Fruit fly (Drosophila melanogaster) whole organism, wandering third instar larva: ENCODE data around the gene CG4955.

Source experiments
- Abd-B ChIP-seq: fragments of >200 bp; optimal IDR thresholded peaks from 2 replicates; lab custom pipeline; 2017; ENCODE audit warnings: missing biosample characterization, missing genetic modification characterization
- CG32264 ChIP-seq: fragments of 200-800 bp; sonication (Bioruptor generic); optimal IDR thresholded peaks from 2 replicates; lab custom pipeline; 2016; ENCODE audit warnings: missing biosample characterization, missing genetic modification characterization
- CG9705 ChIP-seq: fragments of 200-800 bp; sonication (Bioruptor generic); optimal IDR thresholded peaks from 2 replicates; lab custom pipeline; 2018; ENCODE audit warnings: missing biosample characterization, mild to moderate bottlenecking, missing genetic modification characterization
- CrebA ChIP-seq: fragments of 200-800 bp; sonication (Bioruptor generic); optimal IDR thresholded peaks from 2 replicates; lab custom pipeline; 2016; ENCODE audit warnings: missing biosample characterization, mild to moderate bottlenecking, missing genetic modification characterization, borderline replicate concordance
- Dfd ChIP-seq: fragments of >200 bp; optimal IDR thresholded peaks from 2 replicates; lab custom pipeline; 2017; ENCODE audit warnings: missing biosample characterization, missing genetic modification characterization
- Dif ChIP-seq: fragments of 200-275, 200-300 bp; sonication (Bioruptor generic); optimal IDR thresholded peaks from 2 replicates; lab custom pipeline; 2018; ENCODE audit warnings: missing biosample characterization, missing genetic modification characterization; ENCODE audit not compliant: partially characterized antibody
- GATAd ChIP-seq: sonication (Bioruptor generic); optimal IDR thresholded peaks from 2 replicates; lab custom pipeline; 2016; ENCODE audit warnings: missing biosample characterization, missing genetic modification characterization
- HLH106 ChIP-seq: fragments of 200-800 bp; optimal IDR thresholded peaks from 3 replicates; lab custom pipeline; 2019; ENCODE audit warnings: missing biosample characterization, mild to moderate bottlenecking, missing genetic modification characterization, moderate library complexity
- Hr83 ChIP-seq: fragments of 200-300 bp; sonication (Bioruptor generic); optimal IDR thresholded peaks from 2 replicates; lab custom pipeline; 2016; ENCODE audit warnings: missing biosample characterization, mild to moderate bottlenecking, missing genetic modification characterization, moderate library complexity; ENCODE audit not compliant: poor library complexity, severe bottlenecking
- Jra ChIP-seq: sonication (Bioruptor generic); optimal IDR thresholded peaks from 2 replicates; lab custom pipeline; 2016; ENCODE audit warnings: missing biosample characterization, missing genetic modification characterization
- Mio ChIP-seq: sonication (Bioruptor generic); optimal IDR thresholded peaks from 2 replicates; lab custom pipeline; 2016; ENCODE audit warnings: missing biosample characterization, missing genetic modification characterization
- N ChIP-seq: fragments of >200 bp; optimal IDR thresholded peaks from 2 replicates; lab custom pipeline; 2018; ENCODE audit warnings: missing biosample characterization, missing external identifiers, missing genetic modification characterization
- OdsH ChIP-seq: fragments of 200-800 bp; sonication (Bioruptor generic); optimal IDR thresholded peaks from 2 replicates; lab custom pipeline; 2016; ENCODE audit warnings: missing biosample characterization, mild to moderate bottlenecking, missing genetic modification characterization
- Rel ChIP-seq, 2 experiments: fragments of 200-800 bp; sonication (Bioruptor generic) in 1 of 2; optimal IDR thresholded peaks; 2 replicates in 1 of 2; 3 replicates in 1 of 2; lab custom pipeline; 2016 to 2019; ENCODE audit warnings: mild to moderate bottlenecking in 2 of 2, missing biosample characterization in 2 of 2, missing genetic modification characterization in 2 of 2, moderate library complexity in 1 of 2
- Sp1 ChIP-seq: fragments of 200-800 bp; sonication (Bioruptor generic); optimal IDR thresholded peaks from 3 replicates; lab custom pipeline; 2019; ENCODE audit warnings: missing biosample characterization, mild to moderate bottlenecking, missing genetic modification characterization, moderate library complexity
- Vsx2 ChIP-seq: fragments of 200-300, 225-300 bp; sonication (Bioruptor generic); optimal IDR thresholded peaks from 2 replicates; lab custom pipeline; 2018; ENCODE audit warnings: missing biosample characterization, missing genetic modification characterization; ENCODE audit not compliant: partially characterized antibody
- br ChIP-seq: fragments of 200-800 bp; sonication (Bioruptor generic); optimal IDR thresholded peaks from 2 replicates; lab custom pipeline; 2016; ENCODE audit warnings: missing biosample characterization, missing genetic modification characterization
- brk ChIP-seq: fragments of 200-800 bp; sonication (Bioruptor generic); optimal IDR thresholded peaks from 2 replicates; lab custom pipeline; 2016; ENCODE audit warnings: missing biosample characterization, mild to moderate bottlenecking, missing genetic modification characterization
- dl ChIP-seq, 2 experiments: fragments of 175-275, 200-275 bp in 1 of 2; fragments of 200-275 bp in 1 of 2; sonication (Bioruptor generic); optimal IDR thresholded peaks; lab custom pipeline; 2018; ENCODE audit warnings: mild to moderate bottlenecking in 2 of 2, missing biosample characterization in 2 of 2, missing genetic modification characterization in 2 of 2, moderate library complexity in 2 of 2; ENCODE audit not compliant: partially characterized antibody in 2 of 2, insufficient read depth in 1 of 2
- dmrt93B ChIP-seq: fragments of 200-800 bp; sonication (Bioruptor generic); optimal IDR thresholded peaks from 2 replicates; lab custom pipeline; 2018; ENCODE audit warnings: missing biosample characterization, mild to moderate bottlenecking, missing genetic modification characterization
- dsf ChIP-seq: sonication (Bioruptor generic); optimal IDR thresholded peaks from 2 replicates; lab custom pipeline; 2016; ENCODE audit warnings: missing biosample characterization, missing genetic modification characterization, borderline replicate concordance
- ey ChIP-seq: fragments of 200-800 bp; sonication (Bioruptor generic); optimal IDR thresholded peaks from 2 replicates; lab custom pipeline; 2016; ENCODE audit warnings: missing biosample characterization, missing genetic modification characterization
- fru ChIP-seq: fragments of 200-800 bp; sonication (Bioruptor generic); optimal IDR thresholded peaks from 3 replicates; lab custom pipeline; 2016; ENCODE audit warnings: missing biosample characterization, mild to moderate bottlenecking, missing genetic modification characterization
- h ChIP-seq: fragments of 200-800 bp; sonication (Bioruptor generic); optimal IDR thresholded peaks from 3 replicates; lab custom pipeline; 2016; ENCODE audit warnings: missing biosample characterization, mild to moderate bottlenecking, missing genetic modification characterization
- jim ChIP-seq: fragments of 175-275, 200-325 bp; sonication (Bioruptor generic); optimal IDR thresholded peaks from 2 replicates; lab custom pipeline; 2016; ENCODE audit warnings: missing biosample characterization, mild to moderate bottlenecking, missing genetic modification characterization
- lola ChIP-seq: fragments of >200 bp; optimal IDR thresholded peaks from 2 replicates; lab custom pipeline; 2017; ENCODE audit warnings: missing biosample characterization, missing genetic modification characterization
- psq ChIP-seq: fragments of 200-800 bp; sonication (Bioruptor generic); optimal IDR thresholded peaks from 3 replicates; lab custom pipeline; 2017; ENCODE audit warnings: missing biosample characterization, mild to moderate bottlenecking, missing genetic modification characterization, moderate library complexity
- rgr ChIP-seq: fragments of 200-800 bp; sonication (Bioruptor generic); optimal IDR thresholded peaks from 3 replicates; lab custom pipeline; 2016; ENCODE audit warnings: missing biosample characterization, mild to moderate bottlenecking, missing genetic modification characterization
- sage ChIP-seq: fragments of 200-800 bp; sonication (Bioruptor generic); optimal IDR thresholded peaks from 2 replicates; lab custom pipeline; 2016; ENCODE audit warnings: missing biosample characterization, mild to moderate bottlenecking, missing genetic modification characterization
- sv ChIP-seq: fragments of 200-800 bp; sonication (Bioruptor generic); optimal IDR thresholded peaks from 3 replicates; lab custom pipeline; 2016; ENCODE audit warnings: missing biosample characterization, missing genetic modification characterization
- tai ChIP-seq: sonication (Bioruptor generic); optimal IDR thresholded peaks from 2 replicates; lab custom pipeline; 2016; ENCODE audit warnings: missing biosample characterization, missing genetic modification characterization
- usp ChIP-seq: fragments of >200 bp; optimal IDR thresholded peaks from 2 replicates; lab custom pipeline; 2017; ENCODE audit warnings: missing biosample characterization, missing genetic modification characterization
- woc ChIP-seq: sonication (Bioruptor generic); optimal IDR thresholded peaks from 2 replicates; lab custom pipeline; 2016; ENCODE audit warnings: missing biosample characterization, mild to moderate bottlenecking, missing genetic modification characterization

CG4955 gene

DNA sequence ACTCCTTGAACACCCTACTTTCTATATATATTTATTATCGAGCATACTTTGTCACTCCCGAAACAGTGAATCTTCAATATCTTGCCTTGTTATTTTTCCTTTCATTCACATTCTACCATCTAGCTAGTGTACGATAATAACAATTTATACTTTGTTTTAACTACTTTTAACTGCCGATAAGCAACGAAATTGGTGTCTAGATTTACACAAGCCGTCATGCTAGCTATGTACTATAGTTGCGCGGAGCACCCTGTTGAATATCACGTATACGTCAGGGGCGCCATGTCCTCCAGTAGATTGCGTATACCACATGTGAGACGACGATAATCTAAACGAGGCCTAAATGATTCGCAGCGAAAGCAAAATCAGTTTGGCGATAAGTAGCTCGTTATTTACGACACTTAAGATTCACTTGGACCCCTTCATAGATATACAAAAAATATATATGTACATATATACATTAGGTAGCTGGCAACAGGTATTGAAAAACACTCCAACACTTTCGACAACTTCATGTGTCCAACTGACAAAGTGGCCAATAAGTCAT, 12.7 kb downstream of the CG4955 start:
- no peak for TF ChIP-seq CrebA (GFP tag; lab: Kevin White, UChicago)
- no peak for TF ChIP-seq N (GFP tag; lab: Kevin White, UChicago)
- no peak for TF ChIP-seq Dif (GFP tag; lab: Kevin White, UChicago)
- no peak for TF ChIP-seq Sp1 (GFP tag; lab: Kevin White, UChicago)
- TF ChIP-seq HLH106 (tag; lab: Kevin White, UChicago): no peak
- TF ChIP-seq, all 38 proteins: peak for 0

DNA sequence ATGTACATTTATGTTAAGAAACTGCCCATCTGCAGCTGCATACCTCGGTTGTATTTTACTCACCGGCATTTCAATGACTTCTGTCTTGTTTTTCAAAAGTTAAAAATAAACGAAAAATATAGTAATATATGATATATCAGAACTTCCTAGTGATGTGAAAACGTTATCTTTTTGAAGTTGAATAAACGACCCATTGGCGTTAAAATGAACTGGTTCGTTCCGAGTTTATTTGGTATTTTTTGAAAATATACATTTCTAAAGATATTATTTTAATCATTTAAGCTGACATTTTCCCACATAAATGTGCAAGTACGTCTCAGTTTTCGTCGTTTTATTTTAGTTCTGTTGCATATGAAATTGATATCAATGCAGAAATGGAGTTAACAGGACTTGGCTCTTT, 24.5 kb downstream of the CG4955 start, which contains the start of gene Arpc3B:
Gene Arpc3B, minus strand, starts transcription at position 146 of the 400 bp plus-strand sequence.
- TF ChIP-seq GATAd (GFP tag; lab: Kevin White, UChicago): no peak
- no peak for TF ChIP-seq tai (GFP tag; lab: Kevin White, UChicago)
- no peak for TF ChIP-seq CG9705 (GFP tag; lab: Kevin White, UChicago)
- TF ChIP-seq HLH106 (tag; lab: Kevin White, UChicago): no peak
- TF ChIP-seq dmrt93B (GFP tag; lab: Kevin White, UChicago): no peak
- TF ChIP-seq dsf (GFP tag; lab: Kevin White, UChicago): no peak
- TF ChIP-seq Vsx2 (GFP tag; lab: Kevin White, UChicago): no peak
- no peak for TF ChIP-seq lola (GFP tag; lab: Kevin White, UChicago)
- TF ChIP-seq sv (GFP tag; lab: Kevin White, UChicago): no peak
- TF ChIP-seq Dfd: no peak
- no peak for TF ChIP-seq rgr (GFP tag; lab: Kevin White, UChicago)
- no peak for TF ChIP-seq woc (GFP tag; lab: Kevin White, UChicago)
- TF ChIP-seq Abd-B: no peak
- TF ChIP-seq ey: no peak
- TF ChIP-seq Sp1 (GFP tag; lab: Kevin White, UChicago): no peak
- no peak for TF ChIP-seq CG32264
- no peak for TF ChIP-seq Rel (GFP tag; optimal IDR thresholded peaks at IDR 0.05; lab: Kevin White, UChicago)
- no peak for TF ChIP-seq Rel (tag; optimal IDR thresholded peaks at IDR 0.05; lab: Kevin White, UChicago)

DNA sequence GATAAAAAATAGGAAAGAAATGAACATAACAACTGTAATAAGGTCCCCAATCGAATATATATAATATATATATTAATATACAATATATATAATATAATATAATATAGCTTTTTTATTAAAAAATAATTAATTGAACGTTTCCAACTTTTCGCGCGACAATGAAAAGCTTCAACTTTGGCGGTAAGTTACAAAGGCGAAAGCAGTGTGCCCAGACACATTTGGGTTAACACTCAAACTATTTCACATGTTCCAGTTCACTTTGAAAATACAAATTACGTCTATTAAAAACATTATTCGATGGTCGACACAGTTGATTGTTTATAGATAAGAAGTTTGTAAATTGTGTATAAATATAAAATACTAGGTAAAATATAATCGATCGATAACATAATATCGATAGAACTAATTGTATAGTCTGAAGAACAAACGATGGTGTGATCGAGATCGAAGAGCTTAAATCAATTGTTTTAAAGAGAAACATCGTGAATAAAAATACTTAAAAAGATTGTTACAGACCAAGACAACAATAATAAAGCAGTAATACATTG, 25.0 kb downstream of the CG4955 start:
- no peak for TF ChIP-seq rgr (GFP tag; lab: Kevin White, UChicago)
- TF ChIP-seq dsf (GFP tag; lab: Kevin White, UChicago): no peak
- no peak for TF ChIP-seq psq
- no peak for TF ChIP-seq OdsH
- TF ChIP-seq dl (GFP tag; optimal IDR thresholded peaks at IDR 0.05; lab: Kevin White, UChicago; ENCODE audit: insufficient read depth in 1 of 2, partially characterized antibody in 2 of 2): no peak
- no peak for TF ChIP-seq lola (GFP tag; lab: Kevin White, UChicago)
- no peak for TF ChIP-seq HLH106 (tag; lab: Kevin White, UChicago)
- TF ChIP-seq Rel (GFP tag; optimal IDR thresholded peaks at IDR 0.05; lab: Kevin White, UChicago): no peak
- no peak for TF ChIP-seq Rel (tag; optimal IDR thresholded peaks at IDR 0.05; lab: Kevin White, UChicago)
- no peak for TF ChIP-seq usp (GFP tag; lab: Kevin White, UChicago)
- TF ChIP-seq Dfd: no peak
- no peak for TF ChIP-seq h (GFP tag; lab: Kevin White, UChicago)
- no peak for TF ChIP-seq dmrt93B (GFP tag; lab: Kevin White, UChicago)
- TF ChIP-seq GATAd (GFP tag; lab: Kevin White, UChicago): no peak
- TF ChIP-seq ey: no peak
- TF ChIP-seq CrebA (GFP tag; lab: Kevin White, UChicago): no peak
- TF ChIP-seq CG32264: no peak
- TF ChIP-seq fru (GFP tag; lab: Kevin White, UChicago): no peak
- no peak for TF ChIP-seq N (GFP tag; lab: Kevin White, UChicago)
- TF ChIP-seq jim (GFP tag; lab: Kevin White, UChicago): no peak
- no peak for TF ChIP-seq Hr83 (GFP tag; lab: Kevin White, UChicago)

DNA sequence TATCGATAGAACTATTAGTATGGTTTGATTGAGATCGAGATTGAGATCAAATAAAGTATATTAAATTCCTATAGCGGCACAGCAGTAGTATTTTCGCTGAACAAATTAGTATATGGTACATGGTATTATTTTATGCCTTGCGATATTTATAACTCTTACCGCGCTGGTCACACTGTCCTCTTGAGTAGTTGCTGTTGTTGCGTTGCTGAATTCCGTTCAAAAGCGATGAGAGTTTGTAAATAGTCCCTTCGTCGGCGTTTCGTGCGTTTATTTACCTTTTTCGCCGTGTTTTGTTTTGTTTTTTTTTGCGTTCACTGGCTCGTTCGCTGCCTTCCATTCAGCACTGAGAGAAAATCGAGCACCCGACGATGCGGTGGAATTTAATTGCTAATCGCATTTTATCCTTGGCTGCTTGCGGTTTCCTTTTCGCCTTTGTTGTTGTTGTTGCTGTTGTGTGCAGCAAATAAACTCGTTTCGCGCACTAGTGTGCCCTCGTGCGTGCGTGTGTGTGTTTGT, 26.2 kb downstream of the CG4955 start, which contains the start of gene CG5004:
Gene CG5004, plus strand, starts transcription at position 182 of the 516 bp plus-strand sequence.
- peak; percentile 6 for TF ChIP-seq rgr (GFP tag; lab: Kevin White, UChicago)
- no peak for TF ChIP-seq N (GFP tag; lab: Kevin White, UChicago)
- TF ChIP-seq brk (GFP tag; lab: Kevin White, UChicago): peak; percentile 12
- TF ChIP-seq fru (GFP tag; lab: Kevin White, UChicago): peak; percentile 8
- no peak for TF ChIP-seq woc (GFP tag; lab: Kevin White, UChicago)
- TF ChIP-seq Dif (GFP tag; lab: Kevin White, UChicago): no peak
- TF ChIP-seq jim (GFP tag; lab: Kevin White, UChicago): no peak
- no peak for TF ChIP-seq psq
- no peak for TF ChIP-seq CrebA (GFP tag; lab: Kevin White, UChicago)
- TF ChIP-seq lola (GFP tag; lab: Kevin White, UChicago): no peak
- no peak for TF ChIP-seq sage (GFP tag; lab: Kevin White, UChicago)
- TF ChIP-seq br: no peak
- peak; percentile 27 for TF ChIP-seq OdsH
- TF ChIP-seq Sp1 (GFP tag; lab: Kevin White, UChicago): peak; percentile 25
- peak; percentile 11 for TF ChIP-seq Jra (GFP tag; lab: Kevin White, UChicago)
- TF ChIP-seq dsf (GFP tag; lab: Kevin White, UChicago): no peak
- no peak for TF ChIP-seq CG9705 (GFP tag; lab: Kevin White, UChicago)
- no peak for TF ChIP-seq CG32264
- TF ChIP-seq h (GFP tag; lab: Kevin White, UChicago): no peak
- no peak for TF ChIP-seq Dfd
- TF ChIP-seq Mio: no peak
